Fruit fly (Drosophila melanogaster): ENCODE results near the gene CG4743.
A peak's percentile ranks its signal among the peaks of the same experiment; 100 is the strongest.

CG4743 gene

dm6 chr3R:25646882-25647518 is 33.4 kb downstream of the CG4743 start (continued):
- TF ChIP-seq Dad (GFP tag; optimal IDR thresholded peaks at IDR 0.05) (peak; percentile 96), HLH4C (GFP tag; IDR thresholded peaks at IDR 0.05; ENCODE audit: partially characterized antibody) (peak; percentile 83), B-H1 (GFP tag; IDR thresholded peaks at IDR 0.05) (peak; percentile 72; the same call in 2 of the 3 replicates), Stat92E (GFP tag; optimal IDR thresholded peaks at IDR 0.05) (peak in 1 of 3 experiments; percentile 89), az2 (GFP tag; optimal IDR thresholded peaks at IDR 0.05) (peak; percentile 90), CG8924 (tag; optimal IDR thresholded peaks at IDR 0.05) (peak; percentile 90), D19B (GFP tag; optimal IDR thresholded peaks at IDR 0.05) (peak; percentile 81), unc-4 (GFP tag; IDR thresholded peaks at IDR 0.05; ENCODE audit: partially characterized antibody) (peak; percentile 93), Scr (GFP tag; IDR thresholded peaks at IDR 0.05; ENCODE audit: partially characterized antibody) (peak; percentile 96), ATbp (GFP tag; optimal IDR thresholded peaks at IDR 0.05) (peak; percentile 73), Myb (GFP tag; optimal IDR thresholded peaks at IDR 0.05) (peak; percentile 97), Nf-YB (GFP tag; optimal IDR thresholded peaks at IDR 0.05) (peak; percentile 73), nmo (GFP tag; optimal IDR thresholded peaks at IDR 0.05) (peak; percentile 96), Antp (GFP tag; optimal IDR thresholded peaks at IDR 0.05) (peak; percentile 97), Six4 (GFP tag; optimal IDR thresholded peaks at IDR 0.05) (peak; percentile 88), CG3163 (GFP tag; optimal IDR thresholded peaks at IDR 0.05) (peak; percentile 86), CG17385 (GFP tag; optimal IDR thresholded peaks at IDR 0.05) (peak; percentile 85), CG11723 (GFP tag; optimal IDR thresholded peaks at IDR 0.05) (peak; percentile 90), Lim3 (GFP tag; IDR thresholded peaks at IDR 0.05) (peak; percentile 73), gcm (GFP tag; optimal IDR thresholded peaks at IDR 0.05) (peak; percentile 86), exex (tag; optimal IDR thresholded peaks at IDR 0.05) (peak; percentile 70), mld (GFP tag; IDR thresholded peaks at IDR 0.05; ENCODE audit: partially characterized antibody) (peak; percentile 65; the same call in 1 of the 3 replicates), fd96Cb (tag; optimal IDR thresholded peaks at IDR 0.05) (peak; percentile 82), dpn (GFP tag; optimal IDR thresholded peaks at IDR 0.05) (peak; percentile 96 to 97), CG13424 (tag; optimal IDR thresholded peaks at IDR 0.05) (peak; percentile 94), CG1529 (GFP tag; optimal IDR thresholded peaks at IDR 0.05) (peak; percentile 68), Chrac-16 (GFP tag; optimal IDR thresholded peaks at IDR 0.05) (peak; percentile 96), CG9437 (GFP tag; optimal IDR thresholded peaks at IDR 0.05) (peak; percentile 80), Trl (optimal IDR thresholded peaks at IDR 0.05) (peak; percentile 51 to 70), Trl (GFP tag; optimal IDR thresholded peaks at IDR 0.05) (peak; percentile 97), pnt (GFP tag; optimal IDR thresholded peaks at IDR 0.05) (peak; percentile 96), CG1647 (GFP tag; optimal IDR thresholded peaks at IDR 0.05) (peak; percentile 91), gce (GFP tag; IDR thresholded peaks at IDR 0.05) (peak; percentile 74; the same call in 2 of the 3 replicates), D19A (tag; optimal IDR thresholded peaks at IDR 0.05) (peak; percentile 68), CG6791 (GFP tag; IDR thresholded peaks at IDR 0.05; ENCODE audit: partially characterized antibody) (peak; percentile 68; the same call in 1 of the 3 replicates), Fer2 (tag; optimal IDR thresholded peaks at IDR 0.05) (peak; percentile 88), CG18619 (GFP tag; optimal IDR thresholded peaks at IDR 0.05) (peak; percentile 90), CG14441 (GFP tag; IDR thresholded peaks at IDR 0.05) (peak; percentile 88), CG3838 (GFP tag; optimal IDR thresholded peaks at IDR 0.05) (peak; percentile 81), nom (GFP tag; optimal IDR thresholded peaks at IDR 0.05) (peak; percentile 27), CG6254 (GFP tag; optimal IDR thresholded peaks at IDR 0.05) (peak; percentile 62), CG10147 (GFP tag; optimal IDR thresholded peaks at IDR 0.05) (peak; percentile 90), mam (GFP tag; optimal IDR thresholded peaks at IDR 0.05) (peak; percentile 98), tio (GFP tag; optimal IDR thresholded peaks at IDR 0.05) (peak; percentile 86), Ssrp (tag; optimal IDR thresholded peaks at IDR 0.05) (peak; percentile 90), usp (GFP tag; optimal IDR thresholded peaks at IDR 0.05) (no peak), her (GFP tag; optimal IDR thresholded peaks at IDR 0.05) (peak; percentile 95), pb (GFP tag; optimal IDR thresholded peaks at IDR 0.05) (peak; percentile 90), dati (GFP tag; IDR thresholded peaks at IDR 0.05) (0 out of 2 replicates have a peak, but pooled peaks have one; percentile 40)

All from whole organism, embryonic.